Fruit fly (Drosophila melanogaster) whole organism, adult: ENCODE measurements around the gene CG6739.

ENCODE experiments used
- CG14711 ChIP-seq: fragments of 200-800 bp; sonication (Bioruptor generic); optimal IDR thresholded peaks from 2 replicates; lab custom pipeline; 2018; ENCODE audit warnings: missing biosample characterization, mild to moderate bottlenecking, missing genetic modification characterization, moderate library complexity
- CG1620 ChIP-seq: fragments of 200-800 bp; sonication (Bioruptor generic); optimal IDR thresholded peaks from 2 replicates; lab custom pipeline; 2016; ENCODE audit warnings: missing biosample characterization, missing genetic modification characterization
- CG33017 ChIP-seq: fragments of 200-800 bp; sonication (Bioruptor generic); optimal IDR thresholded peaks from 2 replicates; lab custom pipeline; 2018; ENCODE audit warnings: missing biosample characterization, mild to moderate bottlenecking, missing genetic modification characterization, moderate library complexity
- CG5204 ChIP-seq: fragments of 200-800 bp; sonication (Bioruptor generic); optimal IDR thresholded peaks from 2 replicates; lab custom pipeline; 2016; ENCODE audit warnings: missing biosample characterization, missing genetic modification characterization
- Clk ChIP-seq: fragments of 200-800 bp; sonication (Bioruptor generic); optimal IDR thresholded peaks from 2 replicates; lab custom pipeline; 2017; ENCODE audit warnings: missing biosample characterization, missing genetic modification characterization
- Mnt ChIP-seq: fragments of 200-800 bp; sonication (Bioruptor generic); optimal IDR thresholded peaks from 2 replicates; lab custom pipeline; 2016; ENCODE audit warnings: missing biosample characterization, mild to moderate bottlenecking, missing genetic modification characterization
- cnc ChIP-seq, 2 experiments: fragments of >200 bp; optimal IDR thresholded peaks; 2 replicates each; lab custom pipeline; 2017
- kay ChIP-seq: fragments of 200-800 bp; sonication (Bioruptor generic); peaks from one replicate; lab custom pipeline; 2016; ENCODE audit warnings: missing biosample characterization, missing genetic modification characterization, borderline replicate concordance
- ovo ChIP-seq: fragments of 200-800 bp; sonication (Bioruptor generic); optimal IDR thresholded peaks from 2 replicates; lab custom pipeline; 2016; ENCODE audit warnings: missing biosample characterization, missing genetic modification characterization
- tj ChIP-seq: fragments of 200-800 bp; sonication (Bioruptor generic); optimal IDR thresholded peaks from 3 replicates; lab custom pipeline; 2017; ENCODE audit warnings: missing biosample characterization, mild to moderate bottlenecking, missing genetic modification characterization, moderate library complexity

dm6 chr2L:7597431-7597830, 10.8 kb upstream of the CG6739 start:
- TF ChIP-seq cnc (optimal IDR thresholded peaks at IDR 0.05; lab: Kevin White, UChicago) (no peak), CG14711 (no peak), Clk (GFP tag; lab: Kevin White, UChicago) (no peak), CG5204 (GFP tag; lab: Kevin White, UChicago) (no peak), tj (GFP tag; lab: Kevin White, UChicago) (no peak), ovo (GFP tag; lab: Kevin White, UChicago) (no peak), kay (GFP tag; lab: Kevin White, UChicago) (no peak), CG1620 (no peak), CG33017 (no peak), Mnt (GFP tag; lab: Kevin White, UChicago) (no peak)
